Worm (Caenorhabditis elegans) whole organism, young adult: ENCODE results near the gene srh-303.

Source experiments
- Y67H2A.10 ChIP-seq: fragments of 200-800 bp; sonication (Bioruptor generic); conservative IDR thresholded peaks from 2 replicates; pipeline ENCODE4 v1.3.6; 2022; ENCODE audit warnings: missing genetic modification reagents, missing genetic modification characterization, missing compliant biosample characterization
- ama-1 ChIP-seq, 3 experiments: fragments of 150-350 bp in 1 of 3; sonication (generic microtip) in 2 of 3; optimal IDR thresholded peaks; 2 replicates each; lab custom pipeline; 2014 to 2018; ENCODE audit warnings: missing biosample characterization in 2 of 3, missing genetic modification characterization in 2 of 3, missing genetic modification reagents in 2 of 3
- atf-7 ChIP-seq: sonication (generic microtip); optimal IDR thresholded peaks from 2 replicates; lab custom pipeline; 2017; ENCODE audit warnings: mild to moderate bottlenecking, missing genetic modification characterization, missing compliant biosample characterization
- nfya-1 ChIP-seq: sonication (generic microtip); optimal IDR thresholded peaks from 2 replicates; lab custom pipeline; 2017; ENCODE audit warnings: antibody characterized with exemption, missing compliant biosample characterization, missing genetic modification characterization, borderline replicate concordance; ENCODE audit not compliant: insufficient read depth
- snpc-4 ChIP-seq, 5 experiments: fragments of 150-350 bp in 1 of 5; sonication (generic microtip) in 4 of 5; optimal IDR thresholded peaks; 2 replicates each; lab custom pipeline; 2014 to 2018; ENCODE audit warnings: missing genetic modification characterization in 5 of 5, missing biosample characterization in 3 of 5, antibody characterized with exemption in 2 of 5, mild to moderate bottlenecking in 2 of 5, missing compliant biosample characterization in 2 of 5, missing genotype in 2 of 5, moderate library complexity in 2 of 5, missing genetic modification reagents in 1 of 5
- zim-3 ChIP-seq: sonication (generic microtip); optimal IDR thresholded peaks from 2 replicates; lab custom pipeline; 2017; ENCODE audit warnings: mild to moderate bottlenecking, missing genetic modification characterization, moderate library complexity, missing compliant biosample characterization

DNA sequence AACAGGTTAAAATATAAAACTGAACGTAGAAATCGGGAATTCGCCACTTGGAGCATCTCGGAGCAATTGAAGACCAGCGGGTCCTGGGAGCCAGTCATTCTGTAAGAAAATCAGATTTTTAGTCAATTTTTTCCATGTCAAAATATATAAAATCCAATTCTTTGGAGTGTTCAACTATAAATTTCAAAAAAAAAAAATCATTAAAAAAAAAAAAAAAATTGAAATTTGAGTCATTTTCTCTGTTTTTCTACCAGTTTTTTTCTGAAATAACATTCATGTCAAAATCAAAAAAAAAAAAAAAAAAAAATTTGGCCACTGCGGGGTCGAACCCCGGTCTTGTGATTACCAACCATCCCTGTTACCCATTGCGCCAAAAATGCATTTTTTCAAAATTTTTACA lies 47.9 kb upstream of the srh-303 start, which contains the start of gene srab-12:
- TF ChIP-seq atf-7 (no peak), Y67H2A.10 (GFP tag; lab: Robert Waterston, UW) (no peak), ama-1 (optimal IDR thresholded peaks at IDR 0.05; lab: Kevin White, UChicago) (no peak), ama-1 (GFP tag; optimal IDR thresholded peaks at IDR 0.05; lab: Kevin White, UChicago) (no peak), snpc-4 (GFP tag; optimal IDR thresholded peaks at IDR 0.05; lab: Kevin White, UChicago) (no peak), snpc-4 (tag; optimal IDR thresholded peaks at IDR 0.05; lab: Kevin White, UChicago) (no peak), zim-3 (tag; lab: Kevin White, UChicago) (no peak), nfya-1 (tag; lab: Kevin White, UChicago) (no peak)
